Fruit fly (Drosophila melanogaster) whole organism, embryonic: Measurements from ENCODE around the gene CG18095.

ENCODE experiments used
- Aef1 ChIP-seq: fragments of 200-800 bp; sonication (Bioruptor generic); IDR thresholded peaks from 3 replicates; pipeline ENCODE4 v1.3.6; 2022; ENCODE audit warnings: missing biosample characterization, missing genetic modification characterization
- BEAF-32 ChIP-seq: fragments of 200-800 bp; sonication (Bioruptor generic); optimal IDR thresholded peaks from 3 replicates; lab custom pipeline; 2017; ENCODE audit warnings: missing biosample characterization, missing genetic modification characterization, mild to moderate bottlenecking, moderate library complexity, missing genetic modification reagents
- C15 ChIP-seq: fragments of 200-800 bp; sonication (Bioruptor generic); IDR thresholded peaks from 3 replicates; pipeline ENCODE4 v1.3.6; 2022; ENCODE audit warnings: missing biosample characterization, missing genetic modification characterization
- CG10979 ChIP-seq: fragments of 200-800 bp; sonication (Bioruptor generic); optimal IDR thresholded peaks from 2 replicates; lab custom pipeline; 2018; ENCODE audit warnings: missing biosample characterization, mild to moderate bottlenecking, missing genetic modification characterization, moderate library complexity
- CG11695 ChIP-seq: fragments of 200-800 bp; sonication (Bioruptor generic); IDR thresholded peaks from 3 replicates; pipeline ENCODE4 v1.3.6; 2022; ENCODE audit warnings: missing biosample characterization, missing genetic modification characterization
- CG12769 ChIP-seq: fragments of 200-800 bp; sonication (Bioruptor generic); optimal IDR thresholded peaks from 2 replicates; lab custom pipeline; 2019; ENCODE audit warnings: missing biosample characterization, mild to moderate bottlenecking, missing genetic modification characterization, moderate library complexity
- CG13296 ChIP-seq: fragments of 200-800 bp; sonication (Bioruptor generic); optimal IDR thresholded peaks from 3 replicates; lab custom pipeline; 2018; ENCODE audit warnings: missing biosample characterization, mild to moderate bottlenecking, missing genetic modification characterization
- CG14965 ChIP-seq: fragments of 200-800 bp; sonication (Bioruptor generic); optimal IDR thresholded peaks from 2 replicates; lab custom pipeline; 2016; ENCODE audit warnings: missing biosample characterization, missing genetic modification characterization, borderline replicate concordance
- CG17361 ChIP-seq: fragments of 200-800 bp; sonication (Bioruptor generic); IDR thresholded peaks from 3 replicates; pipeline ENCODE4 v1.3.6; 2022; ENCODE audit warnings: missing biosample characterization, missing genetic modification characterization
- CG17385 ChIP-seq: fragments of 200-800 bp; sonication (Bioruptor generic); optimal IDR thresholded peaks from 3 replicates; lab custom pipeline; 2018; ENCODE audit warnings: missing biosample characterization, mild to moderate bottlenecking, missing genetic modification characterization
- CG18011 ChIP-seq: fragments of 200-800 bp; sonication (Bioruptor generic); optimal IDR thresholded peaks from 2 replicates; lab custom pipeline; 2017; ENCODE audit warnings: missing biosample characterization, missing genetic modification characterization, mild to moderate bottlenecking, moderate library complexity, missing genotype
- CG18476 ChIP-seq: fragments of 200-800 bp; sonication (Bioruptor generic); optimal IDR thresholded peaks from 2 replicates; lab custom pipeline; 2016; ENCODE audit warnings: missing biosample characterization, mild to moderate bottlenecking, missing genetic modification characterization
- CG2678 ChIP-seq: fragments of 200-800 bp; sonication (Bioruptor generic); optimal IDR thresholded peaks from 3 replicates; lab custom pipeline; 2019; ENCODE audit warnings: missing biosample characterization, mild to moderate bottlenecking, missing genetic modification characterization, moderate library complexity
- CG31388 ChIP-seq: fragments of 200-800 bp; sonication (Bioruptor generic); optimal IDR thresholded peaks from 2 replicates; lab custom pipeline; 2016; ENCODE audit warnings: missing biosample characterization, missing genetic modification characterization
- CG34376 ChIP-seq: fragments of 200-800 bp; sonication (Bioruptor generic); optimal IDR thresholded peaks from 2 replicates; lab custom pipeline; 2018; ENCODE audit warnings: missing biosample characterization, mild to moderate bottlenecking, missing genetic modification characterization
- CG4617 ChIP-seq: fragments of 200-800 bp; sonication (Bioruptor generic); optimal IDR thresholded peaks from 3 replicates; lab custom pipeline; 2016; ENCODE audit warnings: missing biosample characterization, missing genetic modification characterization, borderline replicate concordance
- CG6272 ChIP-seq: fragments of 200-800 bp; sonication (Bioruptor generic); IDR thresholded peaks from 2 replicates; pipeline ENCODE4 v1.3.6; 2022; ENCODE audit warnings: missing biosample characterization, missing genetic modification characterization
- CG7556 ChIP-seq: fragments of 200-800 bp; sonication (Bioruptor generic); optimal IDR thresholded peaks from 2 replicates; lab custom pipeline; 2017; ENCODE audit warnings: missing biosample characterization, mild to moderate bottlenecking, missing genetic modification characterization
- CG8359 ChIP-seq: fragments of 200-800 bp; sonication (Bioruptor generic); optimal IDR thresholded peaks from 2 replicates; lab custom pipeline; 2017; ENCODE audit warnings: missing biosample characterization, mild to moderate bottlenecking, missing genetic modification characterization, borderline replicate concordance
- CkIIα-i1 ChIP-seq: fragments of 200-800 bp; sonication (Bioruptor generic); IDR thresholded peaks from 2 replicates; pipeline ENCODE4 v1.3.6; 2022; ENCODE audit warnings: missing biosample characterization, missing genetic modification characterization
- D19A ChIP-seq: fragments of 200-800 bp; optimal IDR thresholded peaks from 3 replicates; lab custom pipeline; 2019; ENCODE audit warnings: missing biosample characterization, mild to moderate bottlenecking, missing genetic modification characterization, moderate library complexity
- D19B ChIP-seq: fragments of 200-800 bp; sonication (Bioruptor generic); optimal IDR thresholded peaks from 2 replicates; lab custom pipeline; 2017; ENCODE audit warnings: missing biosample characterization, mild to moderate bottlenecking, missing genetic modification characterization
- Dp ChIP-seq: fragments of 200-800 bp; sonication (Bioruptor generic); optimal IDR thresholded peaks from 2 replicates; lab custom pipeline; 2018; ENCODE audit warnings: missing biosample characterization, mild to moderate bottlenecking, missing genetic modification characterization, moderate library complexity
- E2f2 ChIP-seq: fragments of 200-800 bp; sonication (Bioruptor generic); IDR thresholded peaks from 2 replicates; pipeline ENCODE4 v1.3.6; 2022; ENCODE audit warnings: missing biosample characterization, missing genetic modification characterization
- Hey ChIP-seq: fragments of 200-800 bp; sonication (Bioruptor generic); optimal IDR thresholded peaks from 3 replicates; lab custom pipeline; 2018; ENCODE audit warnings: missing biosample characterization, mild to moderate bottlenecking, missing genetic modification characterization
- Hr3 ChIP-seq: fragments of 200-800 bp; sonication (Bioruptor generic); optimal IDR thresholded peaks from 3 replicates; lab custom pipeline; 2016; ENCODE audit warnings: missing biosample characterization, missing genetic modification characterization
- Hr78 ChIP-seq, 2 experiments: fragments of 200-800 bp in 1 of 2; fragments of >200 bp in 1 of 2; sonication (Bioruptor generic) in 1 of 2; optimal IDR thresholded peaks; 2 replicates each; lab custom pipeline; 2017 to 2019; ENCODE audit warnings: missing biosample characterization in 2 of 2, missing genetic modification characterization in 2 of 2, mild to moderate bottlenecking in 1 of 2, moderate library complexity in 1 of 2
- Lpt ChIP-seq: fragments of >200 bp; optimal IDR thresholded peaks from 2 replicates; lab custom pipeline; 2018; ENCODE audit warnings: missing biosample characterization, missing genetic modification characterization
- Med ChIP-seq: fragments of 200-800 bp; sonication (Bioruptor generic); peaks from one replicate; lab custom pipeline; 2016; ENCODE audit warnings: missing biosample characterization, missing genetic modification characterization, mild to moderate bottlenecking, inconsistent platforms, moderate library complexity
- Neu2 ChIP-seq: fragments of 200-800 bp; sonication (Bioruptor generic); optimal IDR thresholded peaks from 3 replicates; lab custom pipeline; 2016; ENCODE audit warnings: missing biosample characterization, missing genetic modification characterization, borderline replicate concordance
- Nf-YC ChIP-seq: fragments of 200-800 bp; optimal IDR thresholded peaks from 3 replicates; lab custom pipeline; 2019; ENCODE audit warnings: missing biosample characterization, mild to moderate bottlenecking, missing genetic modification characterization, moderate library complexity
- Pdp1 ChIP-seq, 2 experiments: fragments of 200-800 bp; sonication (Bioruptor generic); optimal IDR thresholded peaks; 3 replicates each; lab custom pipeline; 2016; ENCODE audit warnings: missing biosample characterization in 2 of 2, missing genetic modification characterization in 2 of 2, mild to moderate bottlenecking in 1 of 2, moderate library complexity in 1 of 2
- Ptx1 ChIP-seq: fragments of 200-800 bp; sonication (Bioruptor generic); IDR thresholded peaks from 2 replicates; pipeline ENCODE4 v1.3.6; 2022; ENCODE audit warnings: missing biosample characterization, missing genetic modification characterization
- Ravus ChIP-seq: fragments of 200-800 bp; sonication (Bioruptor generic); IDR thresholded peaks from 2 replicates; pipeline ENCODE4 v1.3.6; 2022; ENCODE audit warnings: missing biosample characterization, missing genetic modification characterization
- Side ChIP-seq: fragments of 200-800 bp; sonication (Bioruptor generic); optimal IDR thresholded peaks from 2 replicates; lab custom pipeline; 2016; ENCODE audit warnings: missing biosample characterization, missing genetic modification characterization
- Ssrp ChIP-seq: fragments of 200-800 bp; sonication (Bioruptor generic); optimal IDR thresholded peaks from 2 replicates; lab custom pipeline; 2018; ENCODE audit warnings: missing biosample characterization, mild to moderate bottlenecking, missing genetic modification characterization, moderate library complexity
- bab2 ChIP-seq: fragments of 200-800 bp; sonication (Bioruptor generic); optimal IDR thresholded peaks from 2 replicates; lab custom pipeline; 2016; ENCODE audit warnings: missing biosample characterization, missing genetic modification characterization
- chinmo ChIP-seq: fragments of 200-800 bp; sonication (Bioruptor generic); IDR thresholded peaks from 4 replicates; pipeline ENCODE4 v1.3.6; 2022; ENCODE audit warnings: missing biosample characterization, missing genetic modification characterization; ENCODE audit not compliant: partially characterized antibody
- dan ChIP-seq: fragments of 200-800 bp; sonication (Bioruptor generic); IDR thresholded peaks from 2 replicates; pipeline ENCODE4 v1.3.6; 2022; ENCODE audit warnings: missing biosample characterization, missing genetic modification characterization
- danr ChIP-seq: fragments of 200-800 bp; sonication (Bioruptor generic); IDR thresholded peaks from 2 replicates; pipeline ENCODE4 v1.3.6; 2022; ENCODE audit warnings: missing biosample characterization, missing genetic modification characterization
- dm ChIP-seq: fragments of 200-800 bp; sonication (Bioruptor generic); optimal IDR thresholded peaks from 3 replicates; lab custom pipeline; 2016; ENCODE audit warnings: missing biosample characterization, missing genetic modification characterization
- dysf ChIP-seq: fragments of 200-800 bp; sonication (Bioruptor generic); IDR thresholded peaks from 3 replicates; pipeline ENCODE4 v1.3.6; 2022; ENCODE audit warnings: missing biosample characterization, missing genetic modification characterization
- gce ChIP-seq: fragments of 200-800 bp; sonication (Bioruptor generic); IDR thresholded peaks from 3 replicates; pipeline ENCODE4 v1.3.6; 2022; ENCODE audit warnings: missing biosample characterization, missing genetic modification characterization
- gsb-n ChIP-seq: fragments of 200-800 bp; sonication (Bioruptor generic); optimal IDR thresholded peaks from 3 replicates; lab custom pipeline; 2018; ENCODE audit warnings: missing biosample characterization, mild to moderate bottlenecking, missing genetic modification characterization
- jumu ChIP-seq: fragments of 200-800 bp; sonication (Bioruptor generic); optimal IDR thresholded peaks from 3 replicates; lab custom pipeline; 2016; ENCODE audit warnings: missing biosample characterization, missing genetic modification characterization
- lilli ChIP-seq: fragments of 200-800 bp; sonication (Bioruptor generic); optimal IDR thresholded peaks from 3 replicates; lab custom pipeline; 2016; ENCODE audit warnings: missing biosample characterization, missing genetic modification characterization
- sd ChIP-seq: fragments of 200-800 bp; sonication (Bioruptor generic); optimal IDR thresholded peaks from 3 replicates; lab custom pipeline; 2018; ENCODE audit warnings: missing biosample characterization, mild to moderate bottlenecking, missing genetic modification characterization, moderate library complexity
- yki ChIP-seq: fragments of >200 bp; optimal IDR thresholded peaks from 3 replicates; lab custom pipeline; 2018
- zen ChIP-seq: fragments of 200-800 bp; sonication (Bioruptor generic); optimal IDR thresholded peaks from 3 replicates; lab custom pipeline; 2018; ENCODE audit warnings: missing biosample characterization, mild to moderate bottlenecking, missing genetic modification characterization, moderate library complexity

CG18095 gene

DNA sequence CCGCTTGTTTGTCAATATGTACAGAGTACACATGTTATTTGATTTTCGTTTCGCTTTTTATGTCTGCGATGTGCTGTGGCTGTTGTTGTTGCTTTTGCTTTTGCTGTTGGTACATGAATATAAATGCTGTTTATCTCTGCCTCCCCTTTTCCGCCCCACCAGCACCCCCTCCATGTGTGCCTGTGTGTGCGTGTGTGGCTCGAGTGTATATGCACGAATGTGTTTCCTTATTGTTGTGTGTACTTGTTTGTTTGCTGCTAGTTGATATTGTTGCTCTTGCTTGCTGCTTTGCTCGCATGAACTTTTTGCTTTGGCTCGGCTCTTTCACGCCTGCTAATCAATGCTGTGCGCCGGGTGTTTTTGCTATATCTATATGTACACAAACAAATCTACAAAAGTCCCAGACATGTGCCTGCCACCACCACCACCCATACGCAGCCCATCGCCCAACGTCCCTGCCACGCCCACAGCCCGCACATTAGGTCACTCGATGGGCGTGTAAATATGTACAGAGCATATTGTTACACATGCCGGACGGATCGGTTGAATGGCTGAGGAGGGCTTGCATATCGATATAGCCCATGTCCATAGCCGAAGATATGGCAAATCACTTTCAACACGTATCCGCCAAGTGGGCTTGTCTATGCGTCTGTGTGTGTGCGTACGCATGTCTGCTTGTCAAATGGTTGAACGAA lies 7.1 kb downstream of the CG18095 start (continued):
- TF ChIP-seq CG7556 (GFP tag; lab: Kevin White, UChicago), result peak; percentile 99
- peak; percentile 100 for TF ChIP-seq Side (GFP tag; lab: Kevin White, UChicago)
- peak; percentile 100 for TF ChIP-seq CG2678 (tag; lab: Kevin White, UChicago)
- peak; percentile 92 for TF ChIP-seq CG10979 (tag; lab: Kevin White, UChicago)
- no peak for TF ChIP-seq Lpt (GFP tag; lab: Kevin White, UChicago)
- TF ChIP-seq CG17361 (GFP tag; lab: Robert Waterston, UW), result peak; percentile 94
- peak; percentile 46 for TF ChIP-seq Dp (GFP tag; lab: Kevin White, UChicago)
- TF ChIP-seq CG14965 (GFP tag; lab: Kevin White, UChicago), result peak; percentile 96
- TF ChIP-seq jumu (GFP tag; lab: Kevin White, UChicago), result peak; percentile 99
- TF ChIP-seq CG13296, result peak; percentile 100
- no peak for TF ChIP-seq yki (lab: Kevin White, UChicago)
- peak; percentile 87 for TF ChIP-seq E2f2 (GFP tag; lab: Robert Waterston, UW)
- TF ChIP-seq danr (GFP tag; lab: Robert Waterston, UW), result peak; percentile 98
- peak; percentile 42 for TF ChIP-seq BEAF-32 (GFP tag; lab: Kevin White, UChicago)
- peak; percentile 98 for TF ChIP-seq CkIIα-i1 (GFP tag; lab: Robert Waterston, UW)
- TF ChIP-seq CG17385 (GFP tag; lab: Kevin White, UChicago), result peak; percentile 97
- TF ChIP-seq CG11695 (GFP tag; lab: Robert Waterston, UW), result peak; percentile 98
- TF ChIP-seq Med (GFP tag; lab: Kevin White, UChicago), result peak; percentile 100
- peak; percentile 100 for TF ChIP-seq gce (GFP tag; lab: Robert Waterston, UW)
- TF ChIP-seq CG18011 (GFP tag; lab: Kevin White, UChicago), result peak; percentile 91
- peak; percentile 99 for TF ChIP-seq CG12769 (tag; lab: Kevin White, UChicago)
- TF ChIP-seq CG4617, result peak; percentile 99
- TF ChIP-seq gsb-n, result peak; percentile 100
- 0 out of 2 replicates have a peak, but pooled peaks have one; percentile 29 for TF ChIP-seq dan (GFP tag; lab: Robert Waterston, UW)
- TF ChIP-seq Neu2 (GFP tag; lab: Kevin White, UChicago), result peak; percentile 94
- TF ChIP-seq Hey (tag; lab: Kevin White, UChicago), result peak; percentile 100
- TF ChIP-seq dysf, result peak; percentile 94
- TF ChIP-seq Ssrp (tag; lab: Kevin White, UChicago), result peak; percentile 86
- TF ChIP-seq lilli (GFP tag; lab: Kevin White, UChicago), result peak; percentile 91
- peak; percentile 93 for TF ChIP-seq Aef1 (GFP tag; lab: Robert Waterston, UW)
- peak; percentile 88 for TF ChIP-seq Ptx1
- TF ChIP-seq Hr78 (GFP tag; optimal IDR thresholded peaks at IDR 0.05; lab: Kevin White, UChicago), result peak in 1 of 2 experiments; percentile 82
- peak; percentile 99 for TF ChIP-seq CG34376 (GFP tag; lab: Kevin White, UChicago)
- peak; percentile 96 for TF ChIP-seq C15 (GFP tag; lab: Robert Waterston, UW)
- no peak for TF ChIP-seq D19A (tag; lab: Kevin White, UChicago)
- peak; percentile 93; the same call in 2 of the 4 replicates for TF ChIP-seq chinmo (GFP tag; lab: Robert Waterston, UW)
- TF ChIP-seq CG31388 (GFP tag; lab: Kevin White, UChicago), result peak; percentile 98
- TF ChIP-seq CG18476 (GFP tag; lab: Kevin White, UChicago), result peak; percentile 98
- TF ChIP-seq zen, result peak; percentile 95
- TF ChIP-seq Ravus (GFP tag; lab: Robert Waterston, UW), result peak; percentile 93
- TF ChIP-seq Nf-YC (tag; lab: Kevin White, UChicago), result peak; percentile 92
- TF ChIP-seq CG6272 (GFP tag; lab: Robert Waterston, UW), result peak; percentile 41
- TF ChIP-seq sd (tag; lab: Kevin White, UChicago), result peak; percentile 98
- TF ChIP-seq D19B (GFP tag; lab: Kevin White, UChicago), result peak; percentile 93
- peak; percentile 97 for TF ChIP-seq Hr3 (GFP tag; lab: Kevin White, UChicago)
- TF ChIP-seq bab2, result peak; percentile 100
- TF ChIP-seq Pdp1 (GFP tag; optimal IDR thresholded peaks at IDR 0.05; lab: Kevin White, UChicago), result peak; percentile 95 to 98
- TF ChIP-seq dm, result peak; percentile 98
- peak; percentile 97 for TF ChIP-seq CG8359 (GFP tag; lab: Kevin White, UChicago)
